Worm (Caenorhabditis elegans) whole organism, mixed stage, embryonic: Measurements from ENCODE around the gene fig-1.

Experiments used
- blmp-1 ChIP-seq: fragments of 150-350 bp; optimal IDR thresholded peaks from 2 replicates; lab custom pipeline; 2014; ENCODE audit warnings: missing biosample characterization, missing genetic modification characterization
- ceh-39 ChIP-seq: fragments of 150-350 bp; optimal IDR thresholded peaks from 2 replicates; lab custom pipeline; 2014; ENCODE audit warnings: missing biosample characterization, missing genetic modification characterization
- elt-1 ChIP-seq: sonication (generic microtip); optimal IDR thresholded peaks from 2 replicates; lab custom pipeline; 2017; ENCODE audit warnings: missing genetic modification characterization, mild to moderate bottlenecking, missing compliant biosample characterization, antibody characterized with exemption, moderate library complexity, borderline replicate concordance; ENCODE audit not compliant: insufficient read depth
- elt-3 ChIP-seq: fragments of 150-350 bp; optimal IDR thresholded peaks from 2 replicates; lab custom pipeline; 2014; ENCODE audit warnings: missing biosample characterization, missing genetic modification characterization
- lin-13 ChIP-seq: fragments of 150-350 bp; optimal IDR thresholded peaks from 2 replicates; lab custom pipeline; 2014; ENCODE audit warnings: missing biosample characterization, missing genetic modification characterization
- mab-5 ChIP-seq: fragments of 150-350 bp; optimal IDR thresholded peaks from 2 replicates; lab custom pipeline; 2014; ENCODE audit warnings: missing biosample characterization, missing genetic modification characterization
- nhr-12 ChIP-seq: fragments of 150-350 bp; optimal IDR thresholded peaks from 2 replicates; lab custom pipeline; 2014; ENCODE audit warnings: missing biosample characterization, missing genetic modification characterization
- nhr-76 ChIP-seq: sonication (generic microtip); optimal IDR thresholded peaks from 2 replicates; lab custom pipeline; 2017; ENCODE audit warnings: missing biosample characterization, missing genetic modification characterization
- tbx-8 ChIP-seq: fragments of 200-800 bp; sonication (Bioruptor generic); optimal IDR thresholded peaks from 2 replicates; lab custom pipeline; 2018; ENCODE audit warnings: mild to moderate bottlenecking, missing genetic modification characterization, moderate library complexity, missing compliant biosample characterization
- unc-62 ChIP-seq: fragments of 150-350 bp; optimal IDR thresholded peaks from 2 replicates; lab custom pipeline; 2014; ENCODE audit warnings: missing biosample characterization, missing genetic modification reagents, missing genetic modification characterization
- ztf-11 ChIP-seq: fragments of 150-350 bp; optimal IDR thresholded peaks from 2 replicates; lab custom pipeline; 2014; ENCODE audit warnings: missing biosample characterization, missing genetic modification characterization

ce11 chrV:10998797-10999196 is 17.8 kb upstream of the fig-1 start, which contains the start of gene F53B7.7:
- TF ChIP-seq ztf-11 (tag; lab: Kevin White, UChicago) = no peak
- no peak for TF ChIP-seq elt-3 (tag; lab: Kevin White, UChicago)
- no peak for TF ChIP-seq unc-62 (GFP tag; lab: Kevin White, UChicago)
- no peak for TF ChIP-seq nhr-76 (tag; lab: Kevin White, UChicago)
- no peak for TF ChIP-seq ceh-39 (tag; lab: Kevin White, UChicago)
- no peak for TF ChIP-seq mab-5 (tag; lab: Kevin White, UChicago)
- TF ChIP-seq lin-13 = no peak
- TF ChIP-seq tbx-8 (GFP tag; lab: Kevin White, UChicago) = no peak
- TF ChIP-seq elt-1 (tag; lab: Kevin White, UChicago) = no peak
- TF ChIP-seq blmp-1 = no peak
- no peak for TF ChIP-seq nhr-12 (tag; lab: Kevin White, UChicago)
